Worm (Caenorhabditis elegans) whole organism, L3 larva: ENCODE measurements around the gene Y49E10.16.

Experiments
- ZK546.5 ChIP-seq: sonication (generic microtip); optimal IDR thresholded peaks from 2 replicates; lab custom pipeline; 2017; ENCODE audit warnings: missing biosample characterization, missing genetic modification characterization
- ama-1 ChIP-seq: fragments of 150-350 bp; optimal IDR thresholded peaks from 2 replicates; lab custom pipeline; 2018
- egl-27 ChIP-seq: sonication (generic microtip); optimal IDR thresholded peaks from 4 replicates; lab custom pipeline; 2017; ENCODE audit warnings: missing biosample characterization, missing genetic modification reagents, missing genetic modification characterization
- elt-1 ChIP-seq: fragments of 150-350 bp; optimal IDR thresholded peaks from 2 replicates; lab custom pipeline; 2014; ENCODE audit warnings: missing biosample characterization, missing genetic modification characterization
- elt-3 ChIP-seq, 3 experiments: fragments of 150-350 bp in 1 of 3; sonication (generic microtip) in 2 of 3; optimal IDR thresholded peaks; 2 replicates in 2 of 3; 4 replicates in 1 of 3; lab custom pipeline; 2014 to 2017; ENCODE audit warnings: missing biosample characterization in 3 of 3, missing genetic modification characterization in 3 of 3
- fos-1 ChIP-seq: fragments of 150-350 bp; optimal IDR thresholded peaks from 2 replicates; lab custom pipeline; 2014; ENCODE audit warnings: missing biosample characterization, missing genetic modification characterization
- lin-15B ChIP-seq: fragments of 150-350 bp; optimal IDR thresholded peaks from 2 replicates; lab custom pipeline; 2014; ENCODE audit warnings: missing biosample characterization, missing genetic modification characterization
- mml-1 ChIP-seq: fragments of 150-350 bp; sonication (generic microtip); optimal IDR thresholded peaks from 3 replicates; lab custom pipeline; 2014; ENCODE audit warnings: missing biosample characterization, missing genetic modification characterization
- nhr-11 ChIP-seq: fragments of 150-350 bp; optimal IDR thresholded peaks from 2 replicates; lab custom pipeline; 2014; ENCODE audit warnings: missing biosample characterization, missing genetic modification characterization
- pha-4 ChIP-seq: fragments of 150-350 bp; optimal IDR thresholded peaks from 2 replicates; lab custom pipeline; 2014; ENCODE audit warnings: missing biosample characterization, missing genetic modification reagents, missing genetic modification characterization
- skn-1 ChIP-seq: fragments of 150-350 bp; optimal IDR thresholded peaks from 2 replicates; lab custom pipeline; 2014; ENCODE audit warnings: missing biosample characterization, missing genetic modification characterization
- tbx-2 ChIP-seq: sonication (generic microtip); optimal IDR thresholded peaks from 2 replicates; lab custom pipeline; 2016; ENCODE audit warnings: mild to moderate bottlenecking, missing genetic modification characterization, missing compliant biosample characterization
- unc-62 ChIP-seq: fragments of 150-350 bp; sonication (generic microtip); optimal IDR thresholded peaks from 4 replicates; lab custom pipeline; 2014; ENCODE audit warnings: missing biosample characterization, missing genetic modification reagents, missing genetic modification characterization

- TF ChIP-seq mml-1, result no peak
- TF ChIP-seq ama-1 (lab: Kevin White, UChicago), result no peak
- TF ChIP-seq tbx-2, result no peak
- TF ChIP-seq unc-62 (GFP tag; lab: Kevin White, UChicago), result no peak
- TF ChIP-seq egl-27, result no peak
- no peak for TF ChIP-seq ZK546.5 (tag; lab: Kevin White, UChicago)
- TF ChIP-seq elt-1, result no peak
- TF ChIP-seq nhr-11, result no peak
- no peak for TF ChIP-seq pha-4
- no peak for TF ChIP-seq fos-1 (tag; lab: Kevin White, UChicago)
- TF ChIP-seq lin-15B (tag; lab: Kevin White, UChicago), result no peak
- TF ChIP-seq elt-3 (tag; optimal IDR thresholded peaks at IDR 0.05; lab: Kevin White, UChicago), result no peak
- no peak for TF ChIP-seq skn-1 (tag; lab: Kevin White, UChicago)
Observed at ce11 chrIII:12466310-12466709, 36.0 kb downstream of the Y49E10.16 start, which contains the start of gene pstk-1.
